Fruit fly (Drosophila melanogaster) whole organism, embryonic: Measurements from ENCODE around the gene Syx5.

ENCODE experiments used
- Atf-2 ChIP-seq: fragments of 200-800 bp; sonication (Bioruptor generic); optimal IDR thresholded peaks from 2 replicates; lab custom pipeline; 2016; ENCODE audit warnings: missing biosample characterization, missing genetic modification characterization
- CG10209 ChIP-seq: fragments of 200-800 bp; sonication (Bioruptor generic); optimal IDR thresholded peaks from 3 replicates; lab custom pipeline; 2017; ENCODE audit warnings: missing biosample characterization, mild to moderate bottlenecking, missing genetic modification characterization, missing genetic modification reagents
- CG10366 ChIP-seq: fragments of 200-800 bp; sonication (Bioruptor generic); IDR thresholded peaks from 2 replicates; pipeline ENCODE4 v1.3.6; 2022; ENCODE audit warnings: missing biosample characterization, missing genetic modification characterization
- CG11504 ChIP-seq: fragments of 200-800 bp; sonication (Bioruptor generic); optimal IDR thresholded peaks from 3 replicates; lab custom pipeline; 2019; ENCODE audit warnings: missing biosample characterization, mild to moderate bottlenecking, missing genetic modification characterization, moderate library complexity
- CG12236 ChIP-seq: fragments of 200-800 bp; sonication (Bioruptor generic); optimal IDR thresholded peaks from 2 replicates; lab custom pipeline; 2016; ENCODE audit warnings: missing biosample characterization, missing genetic modification characterization
- CG12391 ChIP-seq: fragments of 200-800 bp; sonication (Bioruptor generic); optimal IDR thresholded peaks from 3 replicates; lab custom pipeline; 2018; ENCODE audit warnings: missing biosample characterization, mild to moderate bottlenecking, missing genetic modification characterization, moderate library complexity
- CG13123 ChIP-seq: fragments of 200-800 bp; sonication (Bioruptor generic); optimal IDR thresholded peaks from 2 replicates; lab custom pipeline; 2016; ENCODE audit warnings: missing biosample characterization, missing genetic modification characterization
- CG14050 ChIP-seq: fragments of 200-800 bp; sonication (Bioruptor generic); IDR thresholded peaks from 3 replicates; pipeline ENCODE4 v1.3.6; 2022; ENCODE audit warnings: missing biosample characterization, missing genetic modification characterization
- CG1603 ChIP-seq: fragments of 200-800 bp; sonication (Bioruptor generic); optimal IDR thresholded peaks from 2 replicates; lab custom pipeline; 2019; ENCODE audit warnings: missing biosample characterization, mild to moderate bottlenecking, missing genetic modification characterization, moderate library complexity
- CG16779 ChIP-seq: fragments of 200-800 bp; sonication (Bioruptor generic); IDR thresholded peaks from 2 replicates; pipeline ENCODE4 v1.3.6; 2022; ENCODE audit warnings: missing biosample characterization, missing genetic modification characterization
- CG2120 ChIP-seq: fragments of 200-800 bp; sonication (Bioruptor generic); optimal IDR thresholded peaks from 3 replicates; lab custom pipeline; 2016; ENCODE audit warnings: missing biosample characterization, missing genetic modification characterization
- CG2712 ChIP-seq: fragments of 200-800 bp; optimal IDR thresholded peaks from 3 replicates; lab custom pipeline; 2019; ENCODE audit warnings: missing biosample characterization, mild to moderate bottlenecking, missing genetic modification characterization, moderate library complexity
- CG3995 ChIP-seq: fragments of 200-800 bp; sonication (Bioruptor generic); optimal IDR thresholded peaks from 3 replicates; lab custom pipeline; 2016; ENCODE audit warnings: missing biosample characterization, missing genetic modification characterization
- CG4617 ChIP-seq: fragments of 200-800 bp; sonication (Bioruptor generic); optimal IDR thresholded peaks from 3 replicates; lab custom pipeline; 2016; ENCODE audit warnings: missing biosample characterization, missing genetic modification characterization, borderline replicate concordance
- CG4707 ChIP-seq: fragments of 200-800 bp; sonication (Bioruptor generic); optimal IDR thresholded peaks from 2 replicates; lab custom pipeline; 2018; ENCODE audit warnings: missing biosample characterization, mild to moderate bottlenecking, missing genetic modification characterization, moderate library complexity
- CG6765 ChIP-seq: fragments of 200-800 bp; sonication (Bioruptor generic); optimal IDR thresholded peaks from 3 replicates; lab custom pipeline; 2017; ENCODE audit warnings: missing biosample characterization, mild to moderate bottlenecking, missing genetic modification characterization
- CG6854 ChIP-seq: fragments of 200-800 bp; sonication (Bioruptor generic); optimal IDR thresholded peaks from 3 replicates; lab custom pipeline; 2017; ENCODE audit warnings: missing biosample characterization, mild to moderate bottlenecking, missing genetic modification characterization
- CoRest ChIP-seq: fragments of 200-800 bp; sonication (Bioruptor generic); optimal IDR thresholded peaks from 3 replicates; lab custom pipeline; 2018; ENCODE audit warnings: missing biosample characterization, mild to moderate bottlenecking, missing genetic modification characterization, moderate library complexity
- D19A ChIP-seq: fragments of 200-800 bp; optimal IDR thresholded peaks from 3 replicates; lab custom pipeline; 2019; ENCODE audit warnings: missing biosample characterization, mild to moderate bottlenecking, missing genetic modification characterization, moderate library complexity
- Dbx ChIP-seq: fragments of 200-800 bp; sonication (Bioruptor generic); IDR thresholded peaks from 3 replicates; pipeline ENCODE4 v1.3.6; 2022; ENCODE audit warnings: missing biosample characterization, missing genetic modification characterization
- E2f2 ChIP-seq: fragments of 200-800 bp; sonication (Bioruptor generic); IDR thresholded peaks from 2 replicates; pipeline ENCODE4 v1.3.6; 2022; ENCODE audit warnings: missing biosample characterization, missing genetic modification characterization
- Hmr ChIP-seq: fragments of 200-800 bp; sonication (Bioruptor generic); optimal IDR thresholded peaks from 3 replicates; lab custom pipeline; 2017; ENCODE audit warnings: mild to moderate bottlenecking, missing biosample characterization, missing genetic modification reagents, missing genetic modification characterization
- Jarid2 ChIP-seq: fragments of 200-800 bp; sonication (Bioruptor generic); optimal IDR thresholded peaks from 3 replicates; lab custom pipeline; 2017; ENCODE audit warnings: mild to moderate bottlenecking, missing biosample characterization, missing genetic modification reagents, missing genetic modification characterization
- Kr ChIP-seq: fragments of 200-800 bp; sonication (Bioruptor generic); optimal IDR thresholded peaks from 2 replicates; lab custom pipeline; 2017; ENCODE audit warnings: missing biosample characterization, mild to moderate bottlenecking, missing genetic modification characterization
- Lhr ChIP-seq: fragments of 200-800 bp; sonication (Bioruptor generic); optimal IDR thresholded peaks from 3 replicates; lab custom pipeline; 2017; ENCODE audit warnings: mild to moderate bottlenecking, missing biosample characterization, missing genetic modification reagents, missing genetic modification characterization
- Lpt ChIP-seq: fragments of >200 bp; optimal IDR thresholded peaks from 2 replicates; lab custom pipeline; 2018; ENCODE audit warnings: missing biosample characterization, missing genetic modification characterization
- NfI ChIP-seq: fragments of 200-800 bp; sonication (Bioruptor generic); optimal IDR thresholded peaks from 3 replicates; lab custom pipeline; 2018; ENCODE audit warnings: missing biosample characterization, mild to moderate bottlenecking, missing genetic modification characterization, moderate library complexity
- Sox100B ChIP-seq: fragments of 200-800 bp; sonication (Bioruptor generic); optimal IDR thresholded peaks from 3 replicates; lab custom pipeline; 2018; ENCODE audit warnings: missing biosample characterization, mild to moderate bottlenecking, missing genetic modification characterization
- abd-A ChIP-seq: fragments of 200-800 bp; sonication (Bioruptor generic); optimal IDR thresholded peaks from 3 replicates; lab custom pipeline; 2019; ENCODE audit warnings: missing biosample characterization, mild to moderate bottlenecking, missing genetic modification characterization, moderate library complexity
- az2 ChIP-seq: fragments of 200-800 bp; sonication (Bioruptor generic); optimal IDR thresholded peaks from 3 replicates; lab custom pipeline; 2016; ENCODE audit warnings: missing biosample characterization, missing genetic modification characterization
- br ChIP-seq: fragments of >200 bp; optimal IDR thresholded peaks from 2 replicates; lab custom pipeline; 2017
- cad ChIP-seq: fragments of >200 bp; optimal IDR thresholded peaks from 2 replicates; lab custom pipeline; 2017; ENCODE audit warnings: missing biosample characterization, missing genetic modification characterization
- caup ChIP-seq: fragments of 200-800 bp; sonication (Bioruptor generic); optimal IDR thresholded peaks from 3 replicates; lab custom pipeline; 2017; ENCODE audit warnings: missing biosample characterization, mild to moderate bottlenecking, missing genetic modification characterization, moderate library complexity; ENCODE audit not compliant: severe bottlenecking
- chm ChIP-seq: fragments of 200-800 bp; sonication (Bioruptor generic); IDR thresholded peaks from 2 replicates; pipeline ENCODE4 v1.3.6; 2022; ENCODE audit warnings: missing biosample characterization, missing genetic modification characterization
- corto ChIP-seq: fragments of 200-800 bp; sonication (Bioruptor generic); optimal IDR thresholded peaks from 2 replicates; lab custom pipeline; 2016; ENCODE audit warnings: missing biosample characterization, mild to moderate bottlenecking, missing genetic modification characterization, moderate library complexity
- danr ChIP-seq: fragments of 200-800 bp; sonication (Bioruptor generic); IDR thresholded peaks from 2 replicates; pipeline ENCODE4 v1.3.6; 2022; ENCODE audit warnings: missing biosample characterization, missing genetic modification characterization
- dmrt99B ChIP-seq: fragments of 200-800 bp; sonication (Bioruptor generic); optimal IDR thresholded peaks from 2 replicates; lab custom pipeline; 2018; ENCODE audit warnings: missing biosample characterization, mild to moderate bottlenecking, missing genetic modification characterization, moderate library complexity
- en ChIP-seq: fragments of 200-800 bp; sonication (Bioruptor generic); optimal IDR thresholded peaks from 2 replicates; lab custom pipeline; 2016; ENCODE audit warnings: missing biosample characterization, missing genetic modification characterization
- fd64A ChIP-seq: fragments of 200-800 bp; sonication (Bioruptor generic); optimal IDR thresholded peaks from 3 replicates; lab custom pipeline; 2018; ENCODE audit warnings: missing biosample characterization, mild to moderate bottlenecking, missing genetic modification characterization
- ftz-f1 ChIP-seq: fragments of 200-800 bp; sonication (Bioruptor generic); optimal IDR thresholded peaks from 2 replicates; lab custom pipeline; 2016; ENCODE audit warnings: missing biosample characterization, missing genetic modification characterization
- grn ChIP-seq: fragments of 200-800 bp; sonication (Bioruptor generic); optimal IDR thresholded peaks from 3 replicates; lab custom pipeline; 2017; ENCODE audit warnings: missing biosample characterization, missing genetic modification characterization
- insv ChIP-seq, 2 experiments: fragments of 200-800 bp; sonication (Bioruptor generic); optimal IDR thresholded peaks; 3 replicates each; lab custom pipeline; 2016 to 2018; ENCODE audit warnings: missing biosample characterization in 2 of 2, missing genetic modification characterization in 2 of 2
- lmd ChIP-seq: fragments of 200-800 bp; sonication (Bioruptor generic); IDR thresholded peaks from 2 replicates; pipeline ENCODE4 v1.3.6; 2022; ENCODE audit warnings: missing biosample characterization, missing genetic modification characterization
- pb ChIP-seq: fragments of 200-800 bp; sonication (Bioruptor generic); optimal IDR thresholded peaks from 3 replicates; lab custom pipeline; 2016; ENCODE audit warnings: missing biosample characterization, missing genetic modification characterization
- pho ChIP-seq: fragments of 200-800 bp; sonication (Bioruptor generic); optimal IDR thresholded peaks from 2 replicates; lab custom pipeline; 2016; ENCODE audit warnings: missing biosample characterization, missing genetic modification characterization
- prd ChIP-seq, 3 experiments: fragments of >200 bp in 2 of 3; fragments of 200-800 bp in 1 of 3; sonication (Bioruptor generic) in 1 of 3; optimal IDR thresholded peaks in 2 of 3; IDR thresholded peaks in 1 of 3; 2 replicates in 2 of 3; 3 replicates in 1 of 3; pipeline versions ENCODE4 v1.3.6 to Lab custom; 2017 to 2022; ENCODE audit warnings: missing biosample characterization in 1 of 3, missing genetic modification characterization in 1 of 3
- sens ChIP-seq: fragments of 200-800 bp; sonication (Bioruptor generic); peaks from one replicate; lab custom pipeline; 2016; ENCODE audit warnings: missing biosample characterization, missing genetic modification characterization
- sob ChIP-seq: fragments of 200-800 bp; sonication (Bioruptor generic); IDR thresholded peaks from 2 replicates; pipeline ENCODE4 v1.3.6; 2022; ENCODE audit warnings: missing biosample characterization, missing genetic modification characterization
- wek ChIP-seq: fragments of 200-800 bp; sonication (Bioruptor generic); optimal IDR thresholded peaks from 3 replicates; lab custom pipeline; 2018; ENCODE audit warnings: missing biosample characterization, mild to moderate bottlenecking, missing genetic modification characterization, moderate library complexity

Gene Syx5

DNA sequence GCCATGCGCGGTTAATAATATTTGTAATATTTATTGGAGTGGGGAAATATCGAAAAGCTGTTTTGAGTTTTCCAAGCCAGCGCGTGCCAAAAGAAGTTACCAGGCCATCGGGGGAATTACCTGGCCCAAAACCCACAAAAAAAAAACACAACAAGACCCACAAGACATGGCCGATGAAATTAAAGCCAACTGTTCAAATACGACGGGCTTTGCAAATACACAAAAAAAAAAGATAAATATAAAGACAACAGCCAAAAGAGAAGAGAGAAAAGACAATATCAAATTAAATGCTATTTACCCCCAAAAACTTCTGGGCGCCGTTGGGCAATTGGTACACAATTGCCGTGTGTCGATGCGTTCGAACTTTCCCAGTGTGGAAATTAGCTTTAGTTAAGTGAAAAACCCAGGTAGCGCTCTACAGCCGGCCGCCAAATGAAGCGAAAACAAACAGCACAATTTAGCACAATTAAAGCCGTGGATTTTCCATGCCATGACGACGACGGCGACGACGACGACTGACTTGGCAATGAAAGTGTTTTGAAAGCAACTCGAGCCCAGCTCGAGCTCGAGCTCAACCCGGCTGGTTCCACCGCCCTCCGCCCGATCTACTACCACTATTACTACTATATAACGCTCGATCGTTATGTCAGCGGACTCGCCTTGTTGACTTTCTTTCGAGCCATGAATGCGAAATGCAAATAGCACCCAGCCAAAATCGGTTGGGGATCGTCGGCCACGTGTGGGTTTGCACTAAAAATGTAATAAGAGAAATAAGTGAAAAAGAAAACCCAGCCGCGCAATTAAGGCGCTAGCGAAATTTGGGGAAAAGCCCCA, 10.8 kb downstream of the Syx5 start (continued):
- TF ChIP-seq wek (GFP tag; lab: Kevin White, UChicago) (peak; percentile 72), Lpt (no peak), fd64A (GFP tag; lab: Kevin White, UChicago) (peak; percentile 39), pho (peak; percentile 39), CG10209 (GFP tag; lab: Kevin White, UChicago) (peak; percentile 20), CG2712 (tag; lab: Kevin White, UChicago) (no peak), CG1603 (no peak), ftz-f1 (GFP tag; lab: Kevin White, UChicago) (no peak), CG12236 (peak; percentile 3), grn (GFP tag; lab: Kevin White, UChicago) (peak; percentile 13), cad (GFP tag; lab: Kevin White, UChicago) (no peak), Atf-2 (GFP tag; lab: Kevin White, UChicago) (no peak), CG11504 (tag; lab: Kevin White, UChicago) (peak; percentile 1), CG10366 (0 out of 2 replicates have a peak, but pooled peaks have one; percentile 10), az2 (GFP tag; lab: Kevin White, UChicago) (no peak), dmrt99B (peak; percentile 37), pb (GFP tag; lab: Kevin White, UChicago) (no peak), insv (GFP tag; optimal IDR thresholded peaks at IDR 0.05; lab: Kevin White, UChicago) (peak in 1 of 2 experiments; percentile 40), Jarid2 (GFP tag; lab: Kevin White, UChicago) (peak; percentile 13), CG12391 (tag; lab: Kevin White, UChicago) (peak; percentile 1), CG6765 (peak; percentile 50), CG16779 (GFP tag; lab: Robert Waterston, UW) (no peak), CG13123 (GFP tag; lab: Kevin White, UChicago) (no peak), corto (GFP tag; lab: Kevin White, UChicago) (no peak), Hmr (GFP tag; lab: Kevin White, UChicago) (peak; percentile 82), CG4707 (peak; percentile 54), CG4617 (GFP tag; lab: Kevin White, UChicago) (no peak), CG14050 (GFP tag; lab: Robert Waterston, UW) (no peak), NfI (GFP tag; lab: Kevin White, UChicago) (no peak), sob (GFP tag; lab: Robert Waterston, UW) (peak; percentile 38; the same call in 1 of the 2 replicates), Lhr (GFP tag; lab: Kevin White, UChicago) (peak; percentile 10), D19A (tag; lab: Kevin White, UChicago) (no peak), Dbx (GFP tag; lab: Robert Waterston, UW) (peak; percentile 62; the same call in 2 of the 3 replicates), lmd (no peak), CG3995 (GFP tag; lab: Kevin White, UChicago) (no peak), sens (GFP tag; lab: Kevin White, UChicago) (peak; percentile 83), Sox100B (peak; percentile 45), en (GFP tag; lab: Kevin White, UChicago) (peak; percentile 34), prd (optimal IDR thresholded peaks at IDR 0.05; lab: Kevin White, UChicago) (no peak), prd (GFP tag; IDR thresholded peaks at IDR 0.05; lab: Robert Waterston, UW) (no peak), abd-A (tag; lab: Kevin White, UChicago) (no peak), CoRest (tag; lab: Kevin White, UChicago) (peak; percentile 16), E2f2 (GFP tag; lab: Robert Waterston, UW) (0 out of 2 replicates have a peak, but pooled peaks have one; percentile 19), caup (GFP tag; lab: Kevin White, UChicago) (peak; percentile 84), danr (GFP tag; lab: Robert Waterston, UW) (peak; percentile 36; the same call in 1 of the 2 replicates), br (no peak), Kr (GFP tag; lab: Kevin White, UChicago) (no peak), CG6854 (GFP tag; lab: Kevin White, UChicago) (no peak), CG2120 (GFP tag; lab: Kevin White, UChicago) (peak; percentile 42), chm (GFP tag; lab: Robert Waterston, UW) (0 out of 2 replicates have a peak, but pooled peaks have one; percentile 38)
